Fruit fly (Drosophila melanogaster): Measurements from ENCODE around the gene mtd.

mtd gene

dm6 chr3R:5300620-5301019 is 49.6 kb downstream of the mtd start (continued):
- TF ChIP-seq CG2875 (GFP tag; optimal IDR thresholded peaks at IDR 0.05) (no peak), CG7839 (tag; optimal IDR thresholded peaks at IDR 0.05) (peak; percentile 17), CG2678 (tag; optimal IDR thresholded peaks at IDR 0.05) (peak; percentile 13), B-H2 (GFP tag; optimal IDR thresholded peaks at IDR 0.05) (no peak), Hmx (GFP tag; optimal IDR thresholded peaks at IDR 0.05) (no peak), CG31224 (GFP tag; IDR thresholded peaks at IDR 0.05) (no peak), CG15011 (GFP tag; optimal IDR thresholded peaks at IDR 0.05) (no peak), Tbp (GFP tag; optimal IDR thresholded peaks at IDR 0.05) (no peak), btn (GFP tag; optimal IDR thresholded peaks at IDR 0.05) (no peak), CG18619 (GFP tag; optimal IDR thresholded peaks at IDR 0.05) (no peak), Bgb (GFP tag; IDR thresholded peaks at IDR 0.05; ENCODE audit: partially characterized antibody) (no peak), CG11504 (tag; optimal IDR thresholded peaks at IDR 0.05) (peak; percentile 51), Rfx (GFP tag; IDR thresholded peaks at IDR 0.05) (peak; percentile 45), Eip74EF (GFP tag; optimal IDR thresholded peaks at IDR 0.05) (no peak), sens-2 (GFP tag; IDR thresholded peaks at IDR 0.05) (no peak), CG8359 (GFP tag; optimal IDR thresholded peaks at IDR 0.05; ENCODE audit: borderline replicate concordance) (no peak), CG9727 (GFP tag; optimal IDR thresholded peaks at IDR 0.05) (peak; percentile 13), pita (GFP tag; optimal IDR thresholded peaks at IDR 0.05) (no peak), E2f1 (GFP tag; IDR thresholded peaks at IDR 0.05) (no peak), Dbx (GFP tag; IDR thresholded peaks at IDR 0.05) (no peak), nerfin-1 (tag; optimal IDR thresholded peaks at IDR 0.05) (no peak), vnd (GFP tag; IDR thresholded peaks at IDR 0.05; ENCODE audit: partially characterized antibody) (no peak), zf30C (GFP tag; optimal IDR thresholded peaks at IDR 0.05) (no peak), Nf-YB (GFP tag; optimal IDR thresholded peaks at IDR 0.05) (no peak), Lim3 (GFP tag; IDR thresholded peaks at IDR 0.05) (no peak), her (GFP tag; optimal IDR thresholded peaks at IDR 0.05) (peak; percentile 43), Ptx1 (GFP tag; IDR thresholded peaks at IDR 0.05) (0 out of 2 replicates have a peak, but pooled peaks have one; percentile 9), unpg (GFP tag; optimal IDR thresholded peaks at IDR 0.05) (peak; percentile 12), wor (GFP tag; IDR thresholded peaks at IDR 0.05) (no peak), Dref (GFP tag; IDR thresholded peaks at IDR 0.05) (no peak), CG33213 (GFP tag; optimal IDR thresholded peaks at IDR 0.05) (no peak), Stat92E (GFP tag; optimal IDR thresholded peaks at IDR 0.05) (no peak), pzg (GFP tag; optimal IDR thresholded peaks at IDR 0.05) (no peak), hb (GFP tag; IDR thresholded peaks at IDR 0.05; ENCODE audit: partially characterized antibody) (0 out of 3 replicates have a peak, but pooled peaks have one; percentile 40), trh (GFP tag; optimal IDR thresholded peaks at IDR 0.05) (no peak), CG9876 (GFP tag; optimal IDR thresholded peaks at IDR 0.05) (no peak), CG4282 (GFP tag; optimal IDR thresholded peaks at IDR 0.05) (no peak), CG10209 (GFP tag; optimal IDR thresholded peaks at IDR 0.05) (no peak), emc (GFP tag; optimal IDR thresholded peaks at IDR 0.05) (peak; percentile 2), lola (GFP tag; optimal IDR thresholded peaks at IDR 0.05) (no peak), Rx (GFP tag; IDR thresholded peaks at IDR 0.05) (no peak)

Measured in whole organism, embryonic.